Fruit fly (Drosophila melanogaster) whole organism, embryonic: ENCODE measurements around the gene Prp16.

Source experiments
- BEAF-32 ChIP-seq: fragments of 200-800 bp; sonication (Bioruptor generic); optimal IDR thresholded peaks from 3 replicates; lab custom pipeline; 2017; ENCODE audit warnings: missing biosample characterization, missing genetic modification characterization, mild to moderate bottlenecking, moderate library complexity, missing genetic modification reagents
- Bgb ChIP-seq: fragments of 200-800 bp; sonication (Bioruptor generic); IDR thresholded peaks from 2 replicates; pipeline ENCODE4 v1.3.6; 2022; ENCODE audit warnings: missing biosample characterization, missing genetic modification characterization; ENCODE audit not compliant: partially characterized antibody
- Blimp-1 ChIP-seq: fragments of 200-800 bp; sonication (Bioruptor generic); optimal IDR thresholded peaks from 3 replicates; lab custom pipeline; 2018; ENCODE audit warnings: missing biosample characterization, missing genetic modification characterization, mild to moderate bottlenecking, moderate library complexity, missing genetic modification reagents
- CG10267 ChIP-seq: fragments of 200-800 bp; sonication (Bioruptor generic); optimal IDR thresholded peaks from 2 replicates; lab custom pipeline; 2018; ENCODE audit warnings: missing biosample characterization, mild to moderate bottlenecking, missing genetic modification characterization, moderate library complexity
- CG10274 ChIP-seq: fragments of 200-800 bp; sonication (Bioruptor generic); optimal IDR thresholded peaks from 3 replicates; lab custom pipeline; 2017; ENCODE audit warnings: missing biosample characterization, mild to moderate bottlenecking, missing genetic modification characterization
- CG10543 ChIP-seq: fragments of 200-800 bp; sonication (Bioruptor generic); optimal IDR thresholded peaks from 3 replicates; lab custom pipeline; 2017; ENCODE audit warnings: missing biosample characterization, mild to moderate bottlenecking, missing genetic modification characterization, moderate library complexity
- CG11695 ChIP-seq: fragments of 200-800 bp; sonication (Bioruptor generic); IDR thresholded peaks from 3 replicates; pipeline ENCODE4 v1.3.6; 2022; ENCODE audit warnings: missing biosample characterization, missing genetic modification characterization
- CG11723 ChIP-seq: fragments of 200-800 bp; sonication (Bioruptor generic); optimal IDR thresholded peaks from 2 replicates; lab custom pipeline; 2017; ENCODE audit warnings: missing biosample characterization, mild to moderate bottlenecking, missing genetic modification characterization
- CG13123 ChIP-seq: fragments of 200-800 bp; sonication (Bioruptor generic); optimal IDR thresholded peaks from 2 replicates; lab custom pipeline; 2016; ENCODE audit warnings: missing biosample characterization, missing genetic modification characterization
- CG14667 ChIP-seq: fragments of 200-800 bp; sonication (Bioruptor generic); IDR thresholded peaks from 2 replicates; pipeline ENCODE4 v1.3.6; 2022; ENCODE audit warnings: missing biosample characterization, missing genetic modification characterization
- CG15514 ChIP-seq: fragments of 200-800 bp; sonication (Bioruptor generic); optimal IDR thresholded peaks from 3 replicates; lab custom pipeline; 2017; ENCODE audit warnings: missing biosample characterization, missing genetic modification characterization, mild to moderate bottlenecking, moderate library complexity, missing genetic modification reagents
- CG16779 ChIP-seq: fragments of 200-800 bp; sonication (Bioruptor generic); IDR thresholded peaks from 2 replicates; pipeline ENCODE4 v1.3.6; 2022; ENCODE audit warnings: missing biosample characterization, missing genetic modification characterization
- CG16863 ChIP-seq: fragments of 200-800 bp; sonication (Bioruptor generic); optimal IDR thresholded peaks from 3 replicates; lab custom pipeline; 2016; ENCODE audit warnings: missing biosample characterization, missing genetic modification characterization
- CG17328 ChIP-seq: fragments of 200-800 bp; sonication (Bioruptor generic); IDR thresholded peaks from 2 replicates; pipeline ENCODE4 v1.3.6; 2022; ENCODE audit warnings: missing biosample characterization, missing genetic modification characterization
- CG17361 ChIP-seq: fragments of 200-800 bp; sonication (Bioruptor generic); IDR thresholded peaks from 3 replicates; pipeline ENCODE4 v1.3.6; 2022; ENCODE audit warnings: missing biosample characterization, missing genetic modification characterization
- CG17385 ChIP-seq: fragments of 200-800 bp; sonication (Bioruptor generic); optimal IDR thresholded peaks from 3 replicates; lab custom pipeline; 2018; ENCODE audit warnings: missing biosample characterization, mild to moderate bottlenecking, missing genetic modification characterization
- CG2889 ChIP-seq: fragments of 200-800 bp; sonication (Bioruptor generic); IDR thresholded peaks from 3 replicates; pipeline ENCODE4 v1.3.6; 2022; ENCODE audit warnings: missing biosample characterization, missing genetic modification characterization
- CG31388 ChIP-seq: fragments of 200-800 bp; sonication (Bioruptor generic); optimal IDR thresholded peaks from 2 replicates; lab custom pipeline; 2016; ENCODE audit warnings: missing biosample characterization, missing genetic modification characterization
- CG4360 ChIP-seq: fragments of 200-800 bp; sonication (Bioruptor generic); IDR thresholded peaks from 2 replicates; pipeline ENCODE4 v1.3.6; 2022; ENCODE audit warnings: missing biosample characterization, missing genetic modification characterization
- CG4854 ChIP-seq: fragments of 200-800 bp; sonication (Bioruptor generic); optimal IDR thresholded peaks from 2 replicates; lab custom pipeline; 2016; ENCODE audit warnings: missing biosample characterization, missing genetic modification characterization, inconsistent platforms
- CG6654 ChIP-seq: fragments of 200-800 bp; sonication (Bioruptor generic); optimal IDR thresholded peaks from 2 replicates; lab custom pipeline; 2017; ENCODE audit warnings: missing biosample characterization, mild to moderate bottlenecking, missing genetic modification characterization
- CG6689 ChIP-seq: fragments of 200-800 bp; sonication (Bioruptor generic); IDR thresholded peaks from 2 replicates; pipeline ENCODE4 v1.3.6; 2022; ENCODE audit warnings: missing biosample characterization, missing genetic modification characterization
- CG8944 ChIP-seq: fragments of 200-800 bp; sonication (Bioruptor generic); optimal IDR thresholded peaks from 3 replicates; lab custom pipeline; 2016; ENCODE audit warnings: missing biosample characterization, missing genetic modification characterization
- CoRest ChIP-seq: fragments of 200-800 bp; sonication (Bioruptor generic); optimal IDR thresholded peaks from 3 replicates; lab custom pipeline; 2018; ENCODE audit warnings: missing biosample characterization, mild to moderate bottlenecking, missing genetic modification characterization, moderate library complexity
- Dip3 ChIP-seq: fragments of 200-800 bp; sonication (Bioruptor generic); optimal IDR thresholded peaks from 3 replicates; lab custom pipeline; 2016; ENCODE audit warnings: missing biosample characterization, missing genetic modification characterization
- Fer1 ChIP-seq: fragments of 200-800 bp; sonication (Bioruptor generic); optimal IDR thresholded peaks from 2 replicates; lab custom pipeline; 2017; ENCODE audit warnings: missing biosample characterization, mild to moderate bottlenecking, missing genetic modification characterization
- HmgZ ChIP-seq: fragments of 200-800 bp; sonication (Bioruptor generic); optimal IDR thresholded peaks from 2 replicates; lab custom pipeline; 2018; ENCODE audit warnings: missing biosample characterization, mild to moderate bottlenecking, missing genetic modification characterization
- Kr ChIP-seq: fragments of 200-800 bp; sonication (Bioruptor generic); optimal IDR thresholded peaks from 2 replicates; lab custom pipeline; 2017; ENCODE audit warnings: missing biosample characterization, mild to moderate bottlenecking, missing genetic modification characterization
- MESR4 ChIP-seq: fragments of 200-800 bp; sonication (Bioruptor generic); optimal IDR thresholded peaks from 2 replicates; lab custom pipeline; 2018; ENCODE audit warnings: missing biosample characterization, mild to moderate bottlenecking, missing genetic modification characterization, moderate library complexity
- MTF-1 ChIP-seq: fragments of 200-800 bp; sonication (Bioruptor generic); optimal IDR thresholded peaks from 2 replicates; lab custom pipeline; 2018; ENCODE audit warnings: missing biosample characterization, mild to moderate bottlenecking, missing genetic modification characterization, borderline replicate concordance
- Med ChIP-seq: fragments of 200-800 bp; sonication (Bioruptor generic); peaks from one replicate; lab custom pipeline; 2016; ENCODE audit warnings: missing biosample characterization, missing genetic modification characterization, mild to moderate bottlenecking, inconsistent platforms, moderate library complexity
- Side ChIP-seq: fragments of 200-800 bp; sonication (Bioruptor generic); optimal IDR thresholded peaks from 2 replicates; lab custom pipeline; 2016; ENCODE audit warnings: missing biosample characterization, missing genetic modification characterization
- Sin3A ChIP-seq: fragments of >200 bp; optimal IDR thresholded peaks from 2 replicates; lab custom pipeline; 2018
- Six4 ChIP-seq: fragments of 200-800 bp; sonication (Bioruptor generic); optimal IDR thresholded peaks from 2 replicates; lab custom pipeline; 2016; ENCODE audit warnings: missing biosample characterization, missing genetic modification characterization
- bowl ChIP-seq: fragments of 200-800 bp; sonication (Bioruptor generic); IDR thresholded peaks from 2 replicates; pipeline ENCODE4 v1.3.6; 2022; ENCODE audit warnings: missing biosample characterization, missing genetic modification characterization
- bsh ChIP-seq, 2 experiments: fragments of 200-800 bp; sonication (Bioruptor generic); optimal IDR thresholded peaks; 2 replicates each; lab custom pipeline; 2017 to 2018; ENCODE audit warnings: mild to moderate bottlenecking in 2 of 2, missing biosample characterization in 2 of 2, missing genetic modification characterization in 2 of 2, moderate library complexity in 1 of 2
- croc ChIP-seq: fragments of 200-800 bp; sonication (Bioruptor generic); conservative IDR thresholded peaks from 3 replicates; pipeline ENCODE4 v1.3.6; 2022; ENCODE audit warnings: missing biosample characterization, missing genetic modification characterization
- kni ChIP-seq: fragments of 200-800 bp; sonication (Bioruptor generic); optimal IDR thresholded peaks from 3 replicates; lab custom pipeline; 2017; ENCODE audit warnings: mild to moderate bottlenecking, missing biosample characterization, missing genetic modification reagents, missing genetic modification characterization
- mam ChIP-seq: fragments of 200-800 bp; sonication (Bioruptor generic); optimal IDR thresholded peaks from 3 replicates; lab custom pipeline; 2016; ENCODE audit warnings: missing biosample characterization, missing genetic modification characterization
- mld ChIP-seq: fragments of 200-800 bp; sonication (Bioruptor generic); IDR thresholded peaks from 3 replicates; pipeline ENCODE4 v1.3.6; 2022; ENCODE audit warnings: missing biosample characterization, missing genetic modification characterization; ENCODE audit not compliant: partially characterized antibody
- oc ChIP-seq: fragments of 200-800 bp; sonication (Bioruptor generic); optimal IDR thresholded peaks from 2 replicates; lab custom pipeline; 2018; ENCODE audit warnings: missing biosample characterization, mild to moderate bottlenecking, missing genetic modification characterization, moderate library complexity
- pnt ChIP-seq: fragments of 200-800 bp; sonication (Bioruptor generic); optimal IDR thresholded peaks from 3 replicates; lab custom pipeline; 2016; ENCODE audit warnings: missing biosample characterization, missing genetic modification characterization
- pros ChIP-seq: fragments of 200-800 bp; sonication (Bioruptor generic); optimal IDR thresholded peaks from 3 replicates; lab custom pipeline; 2019; ENCODE audit warnings: missing biosample characterization, mild to moderate bottlenecking, missing genetic modification characterization, moderate library complexity
- ranshi ChIP-seq: fragments of 200-800 bp; sonication (Bioruptor generic); IDR thresholded peaks from 2 replicates; pipeline ENCODE4 v1.3.6; 2022; ENCODE audit warnings: missing biosample characterization, missing genetic modification characterization
- run ChIP-seq: fragments of 200-800 bp; sonication (Bioruptor generic); optimal IDR thresholded peaks from 3 replicates; lab custom pipeline; 2018; ENCODE audit warnings: missing biosample characterization, mild to moderate bottlenecking, missing genetic modification characterization
- schlank ChIP-seq: fragments of 200-800 bp; sonication (Bioruptor generic); optimal IDR thresholded peaks from 2 replicates; lab custom pipeline; 2018; ENCODE audit warnings: missing biosample characterization, mild to moderate bottlenecking, missing genetic modification characterization
- tna ChIP-seq: fragments of 200-800 bp; sonication (Bioruptor generic); IDR thresholded peaks from 2 replicates; pipeline ENCODE4 v1.3.6; 2022; ENCODE audit warnings: missing biosample characterization, missing genetic modification characterization; ENCODE audit not compliant: partially characterized antibody
- trem ChIP-seq: fragments of 200-800 bp; optimal IDR thresholded peaks from 3 replicates; lab custom pipeline; 2019; ENCODE audit warnings: missing biosample characterization, mild to moderate bottlenecking, missing genetic modification characterization, moderate library complexity
- unc-4 ChIP-seq: fragments of 200-800 bp; sonication (Bioruptor generic); IDR thresholded peaks from 2 replicates; pipeline ENCODE4 v1.3.6; 2022; ENCODE audit warnings: missing biosample characterization, missing genetic modification characterization; ENCODE audit not compliant: partially characterized antibody
- zen2 ChIP-seq: fragments of 200-800 bp; sonication (Bioruptor generic); IDR thresholded peaks from 3 replicates; pipeline ENCODE4 v1.3.6; 2022; ENCODE audit warnings: missing biosample characterization, missing genetic modification characterization; ENCODE audit not compliant: partially characterized antibody

Prp16 gene

dm6 chrX:14213509-14214154, 12.5 kb downstream of the Prp16 start (continued):
- TF ChIP-seq CG11695 (GFP tag; lab: Robert Waterston, UW) (no peak), Side (no peak), CG6689 (GFP tag; lab: Robert Waterston, UW) (peak; percentile 40; the same call in 1 of the 2 replicates), Sin3A (lab: Kevin White, UChicago) (no peak), CoRest (peak; percentile 50), CG16863 (GFP tag; lab: Kevin White, UChicago) (peak; percentile 25), Med (GFP tag; lab: Kevin White, UChicago) (peak; percentile 76), run (no peak), Fer1 (GFP tag; lab: Kevin White, UChicago) (peak; percentile 34), schlank (tag; lab: Kevin White, UChicago) (no peak), pnt (GFP tag; lab: Kevin White, UChicago) (no peak), CG14667 (GFP tag; lab: Robert Waterston, UW) (no peak), CG8944 (no peak), CG10543 (peak; percentile 7), Six4 (no peak), CG4854 (GFP tag; lab: Kevin White, UChicago) (no peak), CG2889 (GFP tag; lab: Robert Waterston, UW) (no peak), tna (no peak), CG10267 (tag; lab: Kevin White, UChicago) (peak; percentile 6), croc (no peak), oc (tag; lab: Kevin White, UChicago) (no peak), mam (GFP tag; lab: Kevin White, UChicago) (peak; percentile 14), pros (GFP tag; lab: Kevin White, UChicago) (no peak), Bgb (GFP tag; lab: Robert Waterston, UW) (no peak), bowl (GFP tag; lab: Robert Waterston, UW) (no peak), kni (GFP tag; lab: Kevin White, UChicago) (no peak), CG10274 (no peak), MESR4 (no peak), CG11723 (GFP tag; lab: Kevin White, UChicago) (no peak), trem (no peak), CG4360 (GFP tag; lab: Robert Waterston, UW) (no peak), zen2 (GFP tag; lab: Robert Waterston, UW) (no peak), unc-4 (GFP tag; lab: Robert Waterston, UW) (no peak), CG16779 (GFP tag; lab: Robert Waterston, UW) (no peak), MTF-1 (GFP tag; lab: Kevin White, UChicago) (no peak), CG17328 (0 out of 2 replicates have a peak, but pooled peaks have one; percentile 8), Dip3 (no peak), Kr (GFP tag; lab: Kevin White, UChicago) (no peak), CG13123 (no peak), Blimp-1 (GFP tag; lab: Kevin White, UChicago) (peak; percentile 32), CG6654 (no peak), mld (no peak), CG17361 (GFP tag; lab: Robert Waterston, UW) (peak; percentile 46; the same call in 2 of the 3 replicates), ranshi (no peak), BEAF-32 (GFP tag; lab: Kevin White, UChicago) (no peak), CG15514 (GFP tag; lab: Kevin White, UChicago) (peak; percentile 3), CG17385 (GFP tag; lab: Kevin White, UChicago) (peak; percentile 30), CG31388 (no peak), HmgZ (no peak), bsh (GFP tag; optimal IDR thresholded peaks at IDR 0.05; lab: Kevin White, UChicago) (peak in 1 of 2 experiments; percentile 52)
